Worm (Caenorhabditis elegans) whole organism, young adult: ENCODE data around the gene C25H3.1.

Experiments used
- B0019.2 ChIP-seq: fragments of 200-800 bp; sonication (Bioruptor generic); conservative IDR thresholded peaks from 2 replicates; pipeline ENCODE4 v1.3.6; 2022; ENCODE audit warnings: missing genetic modification reagents, missing genetic modification characterization, missing compliant biosample characterization
- F49E8.2 ChIP-seq: sonication (generic microtip); optimal IDR thresholded peaks from 3 replicates; lab custom pipeline; 2017; ENCODE audit warnings: missing genetic modification characterization, mild to moderate bottlenecking, missing compliant biosample characterization, antibody characterized with exemption, moderate library complexity; ENCODE audit not compliant: insufficient read depth
- ama-1 ChIP-seq, 3 experiments: fragments of 150-350 bp in 1 of 3; sonication (generic microtip) in 2 of 3; optimal IDR thresholded peaks; 2 replicates each; lab custom pipeline; 2014 to 2018; ENCODE audit warnings: missing biosample characterization in 2 of 3, missing genetic modification characterization in 2 of 3, missing genetic modification reagents in 2 of 3
- ceh-27 ChIP-seq: fragments of 200-800 bp; sonication (Bioruptor generic); optimal IDR thresholded peaks from 2 replicates; lab custom pipeline; 2018; ENCODE audit warnings: mild to moderate bottlenecking, missing genetic modification characterization, moderate library complexity, missing compliant biosample characterization
- ceh-40 ChIP-seq: fragments of 200-800 bp; sonication (Bioruptor generic); IDR thresholded peaks from 2 replicates; pipeline ENCODE4 v1.3.6; 2022; ENCODE audit warnings: missing genetic modification characterization, missing compliant biosample characterization
- hmg-20 ChIP-seq: fragments of 200-800 bp; sonication (Bioruptor generic); IDR thresholded peaks from 2 replicates; pipeline ENCODE4 v1.3.6; 2022; ENCODE audit warnings: missing genetic modification reagents, missing genetic modification characterization, missing compliant biosample characterization
- hrde-1 ChIP-seq: sonication (generic microtip); optimal IDR thresholded peaks from 2 replicates; lab custom pipeline; 2016; ENCODE audit warnings: missing genetic modification characterization, mild to moderate bottlenecking, missing compliant biosample characterization, moderate library complexity, missing genotype, missing genetic modification reagents, borderline replicate concordance
- lir-1 ChIP-seq: fragments of 200-800 bp; sonication (Bioruptor generic); conservative IDR thresholded peaks from 2 replicates; pipeline ENCODE4 v1.3.6; 2022; ENCODE audit warnings: missing genetic modification reagents, missing genetic modification characterization, missing compliant biosample characterization
- nhr-90 ChIP-seq: sonication (generic microtip); optimal IDR thresholded peaks from 2 replicates; lab custom pipeline; 2016; ENCODE audit warnings: missing genotype, mild to moderate bottlenecking, missing genetic modification characterization, missing compliant biosample characterization
- sdz-38 ChIP-seq: sonication (generic microtip); optimal IDR thresholded peaks from 2 replicates; lab custom pipeline; 2016; ENCODE audit warnings: missing genotype, missing genetic modification characterization, missing compliant biosample characterization
- sea-2 ChIP-seq: fragments of 200-800 bp; sonication (Bioruptor generic); IDR thresholded peaks from 2 replicates; pipeline ENCODE4 v1.3.6; 2022; ENCODE audit warnings: missing genetic modification characterization, missing compliant biosample characterization
- snpc-1.3 ChIP-seq: sonication (generic microtip); optimal IDR thresholded peaks from 2 replicates; lab custom pipeline; 2017; ENCODE audit warnings: missing genetic modification characterization, mild to moderate bottlenecking, missing compliant biosample characterization, antibody characterized with exemption, moderate library complexity, missing genotype, missing genetic modification reagents; ENCODE audit not compliant: insufficient read depth
- zfh-2 ChIP-seq: fragments of 200-800 bp; sonication (Bioruptor generic); conservative IDR thresholded peaks from 2 replicates; pipeline ENCODE4 v1.3.6; 2022; ENCODE audit warnings: missing genetic modification reagents, missing genetic modification characterization, missing compliant biosample characterization

- TF ChIP-seq sea-2 (no peak), ama-1 (optimal IDR thresholded peaks at IDR 0.05; lab: Kevin White, UChicago) (no peak), ama-1 (GFP tag; optimal IDR thresholded peaks at IDR 0.05; lab: Kevin White, UChicago) (no peak), F49E8.2 (no peak), hrde-1 (tag; lab: Kevin White, UChicago) (no peak), ceh-27 (GFP tag; lab: Kevin White, UChicago) (no peak), hmg-20 (GFP tag; lab: Robert Waterston, UW) (no peak), sdz-38 (no peak), B0019.2 (GFP tag; lab: Robert Waterston, UW) (no peak), zfh-2 (no peak), snpc-1.3 (no peak), nhr-90 (no peak), lir-1 (GFP tag; lab: Robert Waterston, UW) (no peak), ceh-40 (no peak)
These were observed 7.6 kb upstream of the C25H3.1 start, which contains the start of the genes ndub-5 and eif-2D for ce11 chrII:5691216-5691771.
